Fruit fly (Drosophila melanogaster) whole organism, embryonic: Measurements from ENCODE around the gene alpha-PheRS.

Source experiments
- Awh ChIP-seq: fragments of 200-800 bp; sonication (Bioruptor generic); IDR thresholded peaks from 2 replicates; pipeline ENCODE4, ENCODE4 v1.3.6; 2022; ENCODE audit warnings: missing biosample characterization, missing genetic modification characterization
- B-H1 ChIP-seq: fragments of 200-800 bp; sonication (Bioruptor generic); IDR thresholded peaks from 3 replicates; pipeline ENCODE4 v1.3.6; 2022; ENCODE audit warnings: missing biosample characterization, missing genetic modification characterization
- Blimp-1 ChIP-seq: fragments of 200-800 bp; sonication (Bioruptor generic); optimal IDR thresholded peaks from 3 replicates; lab custom pipeline; 2018; ENCODE audit warnings: missing biosample characterization, missing genetic modification characterization, mild to moderate bottlenecking, moderate library complexity, missing genetic modification reagents
- CG10267 ChIP-seq: fragments of 200-800 bp; sonication (Bioruptor generic); optimal IDR thresholded peaks from 2 replicates; lab custom pipeline; 2018; ENCODE audit warnings: missing biosample characterization, mild to moderate bottlenecking, missing genetic modification characterization, moderate library complexity
- CG10565 ChIP-seq: fragments of 200-800 bp; sonication (Bioruptor generic); optimal IDR thresholded peaks from 3 replicates; lab custom pipeline; 2016; ENCODE audit warnings: missing biosample characterization, mild to moderate bottlenecking, missing genetic modification characterization
- CG10959 ChIP-seq: fragments of 200-800 bp; sonication (Bioruptor generic); IDR thresholded peaks from 2 replicates; pipeline ENCODE4 v1.3.6; 2022; ENCODE audit warnings: missing biosample characterization, missing genetic modification characterization
- CG1603 ChIP-seq: fragments of 200-800 bp; sonication (Bioruptor generic); optimal IDR thresholded peaks from 2 replicates; lab custom pipeline; 2019; ENCODE audit warnings: missing biosample characterization, mild to moderate bottlenecking, missing genetic modification characterization, moderate library complexity
- CG17385 ChIP-seq: fragments of 200-800 bp; sonication (Bioruptor generic); optimal IDR thresholded peaks from 3 replicates; lab custom pipeline; 2018; ENCODE audit warnings: missing biosample characterization, mild to moderate bottlenecking, missing genetic modification characterization
- CG2120 ChIP-seq: fragments of 200-800 bp; sonication (Bioruptor generic); optimal IDR thresholded peaks from 3 replicates; lab custom pipeline; 2016; ENCODE audit warnings: missing biosample characterization, missing genetic modification characterization
- CG32772 ChIP-seq: fragments of 200-800 bp; sonication (Bioruptor generic); IDR thresholded peaks from 2 replicates; pipeline ENCODE4 v1.3.6; 2022; ENCODE audit warnings: missing biosample characterization, missing genetic modification characterization
- CG34224 ChIP-seq: fragments of 200-800 bp; sonication (Bioruptor generic); IDR thresholded peaks from 3 replicates; pipeline ENCODE4 v1.3.6; 2022; ENCODE audit warnings: missing biosample characterization, missing genetic modification characterization; ENCODE audit not compliant: partially characterized antibody
- CG3847 ChIP-seq: fragments of 200-800 bp; sonication (Bioruptor generic); IDR thresholded peaks from 2 replicates; pipeline ENCODE4 v1.3.6; 2022; ENCODE audit warnings: missing biosample characterization, missing genetic modification characterization
- CG4360 ChIP-seq: fragments of 200-800 bp; sonication (Bioruptor generic); IDR thresholded peaks from 2 replicates; pipeline ENCODE4 v1.3.6; 2022; ENCODE audit warnings: missing biosample characterization, missing genetic modification characterization
- CG5180 ChIP-seq: fragments of 200-800 bp; sonication (Bioruptor generic); optimal IDR thresholded peaks from 3 replicates; lab custom pipeline; 2017; ENCODE audit warnings: missing biosample characterization, missing genetic modification characterization, mild to moderate bottlenecking, moderate library complexity, missing genetic modification reagents
- CG8089 ChIP-seq: fragments of 200-800 bp; sonication (Bioruptor generic); optimal IDR thresholded peaks from 3 replicates; lab custom pipeline; 2016; ENCODE audit warnings: missing biosample characterization, missing genetic modification characterization
- CG9437 ChIP-seq: fragments of 200-800 bp; sonication (Bioruptor generic); optimal IDR thresholded peaks from 2 replicates; lab custom pipeline; 2018; ENCODE audit warnings: missing biosample characterization, mild to moderate bottlenecking, missing genetic modification characterization
- CG9727 ChIP-seq: fragments of 200-800 bp; sonication (Bioruptor generic); optimal IDR thresholded peaks from 3 replicates; lab custom pipeline; 2017; ENCODE audit warnings: missing biosample characterization, mild to moderate bottlenecking, missing genetic modification characterization
- Fer3 ChIP-seq: fragments of 200-800 bp; sonication (Bioruptor generic); optimal IDR thresholded peaks from 2 replicates; lab custom pipeline; 2018; ENCODE audit warnings: missing biosample characterization, mild to moderate bottlenecking, missing genetic modification characterization, moderate library complexity
- H15 ChIP-seq: fragments of 200-800 bp; sonication (Bioruptor generic); IDR thresholded peaks from 3 replicates; pipeline ENCODE4 v1.3.6; 2022; ENCODE audit warnings: missing biosample characterization, missing genetic modification characterization
- Hr51 ChIP-seq, 2 experiments: fragments of 200-800 bp; sonication (Bioruptor generic); optimal IDR thresholded peaks; 2 replicates in 1 of 2; 3 replicates in 1 of 2; lab custom pipeline; 2016 to 2018; ENCODE audit warnings: missing biosample characterization in 2 of 2, missing genetic modification characterization in 2 of 2, mild to moderate bottlenecking in 1 of 2, moderate library complexity in 1 of 2
- Kr ChIP-seq: fragments of 200-800 bp; sonication (Bioruptor generic); optimal IDR thresholded peaks from 2 replicates; lab custom pipeline; 2017; ENCODE audit warnings: missing biosample characterization, mild to moderate bottlenecking, missing genetic modification characterization
- Max ChIP-seq: fragments of 200-800 bp; sonication (Bioruptor generic); optimal IDR thresholded peaks from 2 replicates; lab custom pipeline; 2016; ENCODE audit warnings: missing biosample characterization, mild to moderate bottlenecking, missing genetic modification characterization
- Mes4 ChIP-seq: fragments of 200-800 bp; sonication (Bioruptor generic); optimal IDR thresholded peaks from 2 replicates; lab custom pipeline; 2016; ENCODE audit warnings: missing biosample characterization, missing genetic modification characterization
- NC2β ChIP-seq: fragments of 200-800 bp; sonication (Bioruptor generic); optimal IDR thresholded peaks from 2 replicates; lab custom pipeline; 2016; ENCODE audit warnings: missing biosample characterization, missing genetic modification characterization
- NfI ChIP-seq: fragments of 200-800 bp; sonication (Bioruptor generic); optimal IDR thresholded peaks from 3 replicates; lab custom pipeline; 2018; ENCODE audit warnings: missing biosample characterization, mild to moderate bottlenecking, missing genetic modification characterization, moderate library complexity
- Oli ChIP-seq: fragments of 200-800 bp; sonication (Bioruptor generic); optimal IDR thresholded peaks from 2 replicates; lab custom pipeline; 2018; ENCODE audit warnings: missing biosample characterization, mild to moderate bottlenecking, missing genetic modification characterization, moderate library complexity
- Sox102F ChIP-seq: fragments of 200-800 bp; sonication (Bioruptor generic); optimal IDR thresholded peaks from 2 replicates; lab custom pipeline; 2018; ENCODE audit warnings: missing biosample characterization, mild to moderate bottlenecking, missing genetic modification characterization, moderate library complexity
- Sry-β ChIP-seq: fragments of 200-800 bp; sonication (Bioruptor generic); optimal IDR thresholded peaks from 2 replicates; lab custom pipeline; 2018; ENCODE audit warnings: missing biosample characterization, mild to moderate bottlenecking, missing genetic modification characterization, moderate library complexity
- Xrp1 ChIP-seq: fragments of 200-800 bp; sonication (Bioruptor generic); IDR thresholded peaks from 2 replicates; pipeline ENCODE4 v1.3.6; 2022; ENCODE audit warnings: missing biosample characterization, missing genetic modification characterization
- al ChIP-seq: fragments of 200-800 bp; sonication (Bioruptor generic); IDR thresholded peaks from 2 replicates; pipeline ENCODE4 v1.3.6; 2022; ENCODE audit warnings: missing biosample characterization, missing genetic modification characterization
- ap ChIP-seq: fragments of 200-800 bp; sonication (Bioruptor generic); IDR thresholded peaks from 2 replicates; pipeline ENCODE4 v1.3.6; 2022; ENCODE audit warnings: missing biosample characterization, missing genetic modification characterization
- disco-r ChIP-seq: fragments of 200-800 bp; sonication (Bioruptor generic); optimal IDR thresholded peaks from 2 replicates; lab custom pipeline; 2016; ENCODE audit warnings: missing biosample characterization, missing genetic modification characterization
- ftz-f1 ChIP-seq: fragments of 200-800 bp; sonication (Bioruptor generic); optimal IDR thresholded peaks from 2 replicates; lab custom pipeline; 2016; ENCODE audit warnings: missing biosample characterization, missing genetic modification characterization
- hbn ChIP-seq: fragments of 200-800 bp; sonication (Bioruptor generic); IDR thresholded peaks from 2 replicates; pipeline ENCODE4 v1.3.6; 2022; ENCODE audit warnings: missing biosample characterization, missing genetic modification characterization; ENCODE audit not compliant: partially characterized antibody
- ind ChIP-seq: fragments of 200-800 bp; sonication (Bioruptor generic); optimal IDR thresholded peaks from 3 replicates; lab custom pipeline; 2016; ENCODE audit warnings: missing biosample characterization, missing genetic modification characterization
- insv ChIP-seq, 2 experiments: fragments of 200-800 bp; sonication (Bioruptor generic); optimal IDR thresholded peaks; 3 replicates each; lab custom pipeline; 2016 to 2018; ENCODE audit warnings: missing biosample characterization in 2 of 2, missing genetic modification characterization in 2 of 2
- lab ChIP-seq: fragments of 200-800 bp; sonication (Bioruptor generic); optimal IDR thresholded peaks from 3 replicates; lab custom pipeline; 2017; ENCODE audit warnings: missing biosample characterization, missing genetic modification characterization, mild to moderate bottlenecking, moderate library complexity, missing genetic modification reagents
- lmd ChIP-seq: fragments of 200-800 bp; sonication (Bioruptor generic); IDR thresholded peaks from 2 replicates; pipeline ENCODE4 v1.3.6; 2022; ENCODE audit warnings: missing biosample characterization, missing genetic modification characterization
- nau ChIP-seq: fragments of 200-800 bp; sonication (Bioruptor generic); optimal IDR thresholded peaks from 3 replicates; lab custom pipeline; 2017; ENCODE audit warnings: missing biosample characterization, mild to moderate bottlenecking, missing genetic modification characterization, missing genetic modification reagents
- nerfin-1 ChIP-seq: fragments of 200-800 bp; sonication (Bioruptor generic); optimal IDR thresholded peaks from 3 replicates; lab custom pipeline; 2019; ENCODE audit warnings: missing biosample characterization, mild to moderate bottlenecking, missing genetic modification characterization, moderate library complexity
- onecut ChIP-seq: fragments of 200-800 bp; sonication (Bioruptor generic); IDR thresholded peaks from 2 replicates; pipeline ENCODE4 v1.3.6; 2022; ENCODE audit warnings: missing biosample characterization, missing genetic modification characterization
- phol ChIP-seq: fragments of 200-800 bp; sonication (Bioruptor generic); optimal IDR thresholded peaks from 3 replicates; lab custom pipeline; 2018; ENCODE audit warnings: missing biosample characterization, mild to moderate bottlenecking, missing genetic modification characterization, moderate library complexity
- row ChIP-seq: fragments of 200-800 bp; sonication (Bioruptor generic); IDR thresholded peaks from 3 replicates; pipeline ENCODE4 v1.3.6; 2022; ENCODE audit warnings: missing biosample characterization, missing genetic modification characterization
- stc ChIP-seq: fragments of 200-800 bp; sonication (Bioruptor generic); IDR thresholded peaks from 2 replicates; pipeline ENCODE4 v1.3.6; 2022; ENCODE audit warnings: missing biosample characterization, missing genetic modification characterization
- tap ChIP-seq: fragments of 200-800 bp; optimal IDR thresholded peaks from 3 replicates; lab custom pipeline; 2019; ENCODE audit warnings: missing biosample characterization, mild to moderate bottlenecking, missing genetic modification characterization, moderate library complexity
- trem ChIP-seq: fragments of 200-800 bp; optimal IDR thresholded peaks from 3 replicates; lab custom pipeline; 2019; ENCODE audit warnings: missing biosample characterization, mild to moderate bottlenecking, missing genetic modification characterization, moderate library complexity
- trh ChIP-seq: fragments of 200-800 bp; sonication (Bioruptor generic); optimal IDR thresholded peaks from 2 replicates; lab custom pipeline; 2016; ENCODE audit warnings: missing biosample characterization, missing genetic modification characterization
- zen ChIP-seq: fragments of 200-800 bp; sonication (Bioruptor generic); optimal IDR thresholded peaks from 3 replicates; lab custom pipeline; 2018; ENCODE audit warnings: missing biosample characterization, mild to moderate bottlenecking, missing genetic modification characterization, moderate library complexity

Gene alpha-PheRS

dm6 chrX:8128133-8128532 lies 17.3 kb downstream of the alpha-PheRS start (continued):
- TF ChIP-seq disco-r (GFP tag; lab: Kevin White, UChicago) (no peak), Kr (GFP tag; lab: Kevin White, UChicago) (no peak), Blimp-1 (GFP tag; lab: Kevin White, UChicago) (no peak), Sry-β (no peak)

- TF ChIP-seq nerfin-1 (peak; percentile 46), CG17385 (peak; percentile 45), ap (GFP tag; lab: Robert Waterston, UW) (peak; percentile 44; the same call in 1 of the 2 replicates), CG1603 (tag; lab: Kevin White, UChicago) (peak; percentile 84), CG32772 (GFP tag; lab: Robert Waterston, UW) (peak; percentile 71), zen (tag; lab: Kevin White, UChicago) (peak; percentile 56), CG3847 (0 out of 2 replicates have a peak, but pooled peaks have one; percentile 20), CG10267 (tag; lab: Kevin White, UChicago) (peak; percentile 57), CG10959 (GFP tag; lab: Robert Waterston, UW) (peak; percentile 45; the same call in 1 of the 2 replicates), row (GFP tag; lab: Robert Waterston, UW) (peak; percentile 67), Awh (GFP tag; lab: Robert Waterston, UW) (peak; percentile 76), Fer3 (peak; percentile 9), Max (GFP tag; lab: Kevin White, UChicago) (peak; percentile 18), H15 (peak; percentile 72), ind (GFP tag; lab: Kevin White, UChicago) (peak; percentile 57), CG2120 (GFP tag; lab: Kevin White, UChicago) (no peak), phol (tag; lab: Kevin White, UChicago) (peak; percentile 78), tap (tag; lab: Kevin White, UChicago) (peak; percentile 57), Hr51 (GFP tag; optimal IDR thresholded peaks at IDR 0.05; lab: Kevin White, UChicago) (peak in 1 of 2 experiments; percentile 65), onecut (GFP tag; lab: Robert Waterston, UW) (0 out of 2 replicates have a peak, but pooled peaks have one; percentile 14), lab (peak; percentile 0), CG9437 (GFP tag; lab: Kevin White, UChicago) (peak; percentile 2), Oli (tag; lab: Kevin White, UChicago) (peak; percentile 68), CG34224 (GFP tag; lab: Robert Waterston, UW) (no peak), CG9727 (GFP tag; lab: Kevin White, UChicago) (peak; percentile 50), Mes4 (GFP tag; lab: Kevin White, UChicago) (peak; percentile 59), stc (GFP tag; lab: Robert Waterston, UW) (peak; percentile 63; the same call in 1 of the 2 replicates), CG4360 (GFP tag; lab: Robert Waterston, UW) (no peak), nau (GFP tag; lab: Kevin White, UChicago) (no peak), ftz-f1 (GFP tag; lab: Kevin White, UChicago) (no peak), trem (peak; percentile 40), CG5180 (GFP tag; lab: Kevin White, UChicago) (peak; percentile 21), lmd (GFP tag; lab: Robert Waterston, UW) (peak; percentile 60), NC2β (GFP tag; lab: Kevin White, UChicago) (peak; percentile 46), CG8089 (GFP tag; lab: Kevin White, UChicago) (peak; percentile 23), trh (GFP tag; lab: Kevin White, UChicago) (no peak), Xrp1 (GFP tag; lab: Robert Waterston, UW) (peak; percentile 76), CG10565 (GFP tag; lab: Kevin White, UChicago) (no peak), Sox102F (GFP tag; lab: Kevin White, UChicago) (peak; percentile 88), B-H1 (GFP tag; lab: Robert Waterston, UW) (0 out of 3 replicates have a peak, but pooled peaks have one; percentile 32), NfI (GFP tag; lab: Kevin White, UChicago) (peak; percentile 32), hbn (GFP tag; lab: Robert Waterston, UW) (no peak), insv (GFP tag; optimal IDR thresholded peaks at IDR 0.05; lab: Kevin White, UChicago) (no peak), al (GFP tag; lab: Robert Waterston, UW) (no peak)
Measured at dm6 chrX:8126149-8126548, 19.3 kb downstream of the alpha-PheRS start.
